Fruit fly (Drosophila melanogaster): ENCODE measurements around the gene CG6048.

DNA sequence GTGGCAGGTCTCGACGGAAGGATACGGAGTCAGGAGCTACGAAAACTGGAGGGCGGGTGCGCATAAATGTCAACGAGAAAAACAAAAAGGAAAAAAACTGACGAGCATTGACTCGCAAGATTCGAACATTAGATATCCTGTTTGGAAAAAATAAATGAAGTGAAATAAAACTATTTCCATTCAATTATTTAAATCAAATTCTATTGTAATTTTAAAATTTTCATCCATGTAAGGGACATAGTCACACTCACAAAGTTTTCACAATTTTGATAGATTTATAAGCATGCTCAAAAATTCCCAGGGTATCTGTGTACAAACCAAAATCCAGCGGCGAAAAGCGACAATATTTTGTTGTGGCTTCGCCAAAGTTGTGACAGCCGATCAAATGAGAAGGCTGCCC is 43.6 kb downstream of the CG6048 start:
- TF ChIP-seq Dll (optimal IDR thresholded peaks at IDR 0.05) = no peak
- no peak for TF ChIP-seq psq (optimal IDR thresholded peaks at IDR 0.05)
- no peak for TF ChIP-seq usp (GFP tag; optimal IDR thresholded peaks at IDR 0.05)

Measured in whole organism.